Worm (Caenorhabditis elegans) whole organism, L2 larva: ENCODE results near the gene F11F1.1.

ENCODE experiments used
- C34F6.9 ChIP-seq: fragments of 150-350 bp; optimal IDR thresholded peaks from 2 replicates; lab custom pipeline; 2014; ENCODE audit warnings: missing biosample characterization, missing genetic modification characterization
- F13H6.1 ChIP-seq: sonication (generic microtip); optimal IDR thresholded peaks from 2 replicates; lab custom pipeline; 2016; ENCODE audit warnings: missing genetic modification characterization, missing compliant biosample characterization
- R02D3.7 ChIP-seq: fragments of 150-350 bp; optimal IDR thresholded peaks from 2 replicates; lab custom pipeline; 2014; ENCODE audit warnings: missing biosample characterization, missing genetic modification characterization
- Y55F3AM.14 ChIP-seq: fragments of 200-800 bp; sonication (Bioruptor generic); optimal IDR thresholded peaks from 2 replicates; lab custom pipeline; 2018; ENCODE audit warnings: mild to moderate bottlenecking, missing genetic modification characterization, missing compliant biosample characterization
- ZK546.5 ChIP-seq: sonication (generic microtip); optimal IDR thresholded peaks from 2 replicates; lab custom pipeline; 2017; ENCODE audit warnings: missing biosample characterization, missing genetic modification characterization
- alr-1 ChIP-seq: fragments of 150-350 bp; optimal IDR thresholded peaks from 2 replicates; lab custom pipeline; 2014; ENCODE audit warnings: missing biosample characterization, missing genetic modification characterization
- aly-2 ChIP-seq: fragments of 150-350 bp; optimal IDR thresholded peaks from 2 replicates; lab custom pipeline; 2014; ENCODE audit warnings: missing biosample characterization, missing genetic modification characterization
- ama-1 ChIP-seq: fragments of 150-350 bp; optimal IDR thresholded peaks from 2 replicates; lab custom pipeline; 2018; ENCODE audit warnings: inconsistent platforms
- blmp-1 ChIP-seq: sonication (generic microtip); optimal IDR thresholded peaks from 2 replicates; lab custom pipeline; 2017; ENCODE audit warnings: missing genetic modification characterization, mild to moderate bottlenecking, missing compliant biosample characterization, antibody characterized with exemption, moderate library complexity; ENCODE audit not compliant: insufficient read depth
- ceh-16 ChIP-seq: fragments of 150-350 bp; optimal IDR thresholded peaks from 2 replicates; lab custom pipeline; 2014; ENCODE audit warnings: missing biosample characterization, missing genetic modification characterization
- ceh-82 ChIP-seq: fragments of 150-350 bp; optimal IDR thresholded peaks from 2 replicates; lab custom pipeline; 2014; ENCODE audit warnings: missing biosample characterization, missing genetic modification characterization
- crh-2 ChIP-seq: sonication (generic microtip); optimal IDR thresholded peaks from 2 replicates; lab custom pipeline; 2017; ENCODE audit warnings: missing biosample characterization, missing genetic modification characterization
- dmd-4 ChIP-seq: sonication (generic microtip); optimal IDR thresholded peaks from 2 replicates; lab custom pipeline; 2017; ENCODE audit warnings: missing biosample characterization, missing genetic modification characterization
- egl-27 ChIP-seq: sonication (generic microtip); optimal IDR thresholded peaks from 3 replicates; lab custom pipeline; 2017; ENCODE audit warnings: missing biosample characterization, missing genetic modification reagents, missing genetic modification characterization
- elt-1 ChIP-seq: fragments of 150-350 bp; optimal IDR thresholded peaks from 2 replicates; lab custom pipeline; 2014; ENCODE audit warnings: missing biosample characterization, missing genetic modification characterization
- elt-3 ChIP-seq: sonication (generic microtip); optimal IDR thresholded peaks from 2 replicates; lab custom pipeline; 2017; ENCODE audit warnings: missing biosample characterization, missing genetic modification characterization
- fos-1 ChIP-seq: fragments of 150-350 bp; optimal IDR thresholded peaks from 2 replicates; lab custom pipeline; 2014; ENCODE audit warnings: missing biosample characterization, missing genetic modification characterization
- gmeb-1 ChIP-seq: fragments of 150-350 bp; optimal IDR thresholded peaks from 2 replicates; lab custom pipeline; 2014; ENCODE audit warnings: missing biosample characterization, missing genetic modification characterization
- lin-11 ChIP-seq: fragments of 150-350 bp; sonication (generic microtip); optimal IDR thresholded peaks from 2 replicates; lab custom pipeline; 2014; ENCODE audit warnings: missing biosample characterization, missing genetic modification characterization, inconsistent platforms, mixed read lengths
- lin-13 ChIP-seq: fragments of 150-350 bp; optimal IDR thresholded peaks from 2 replicates; lab custom pipeline; 2014; ENCODE audit warnings: missing biosample characterization, missing genetic modification reagents, missing genetic modification characterization
- lin-39 ChIP-seq: fragments of 150-350 bp; optimal IDR thresholded peaks from 2 replicates; lab custom pipeline; 2014; ENCODE audit warnings: missing biosample characterization, missing genetic modification reagents, missing genetic modification characterization
- lsy-2 ChIP-seq, 2 experiments: fragments of 150-350 bp in 1 of 2; sonication (generic microtip) in 1 of 2; optimal IDR thresholded peaks; 2 replicates each; lab custom pipeline; 2014 to 2017; ENCODE audit warnings: missing biosample characterization in 2 of 2, missing genetic modification characterization in 2 of 2
- mab-5 ChIP-seq: fragments of 150-350 bp; optimal IDR thresholded peaks from 2 replicates; lab custom pipeline; 2014; ENCODE audit warnings: missing biosample characterization, missing genetic modification characterization
- mbf-1 ChIP-seq: sonication (generic microtip); optimal IDR thresholded peaks from 2 replicates; lab custom pipeline; 2017; ENCODE audit warnings: missing biosample characterization, missing genetic modification characterization
- nhr-10 ChIP-seq: sonication (generic microtip); optimal IDR thresholded peaks from 2 replicates; lab custom pipeline; 2017; ENCODE audit warnings: missing biosample characterization, missing genetic modification characterization
- nhr-11 ChIP-seq: fragments of 150-350 bp; optimal IDR thresholded peaks from 2 replicates; lab custom pipeline; 2014; ENCODE audit warnings: missing biosample characterization, missing genetic modification characterization
- nhr-12 ChIP-seq: fragments of 150-350 bp; optimal IDR thresholded peaks from 2 replicates; lab custom pipeline; 2014; ENCODE audit warnings: missing biosample characterization, missing genetic modification characterization
- nhr-129 ChIP-seq: fragments of 150-350 bp; optimal IDR thresholded peaks from 2 replicates; lab custom pipeline; 2014; ENCODE audit warnings: missing biosample characterization, missing genetic modification characterization
- nhr-21 ChIP-seq: fragments of 150-350 bp; optimal IDR thresholded peaks from 2 replicates; lab custom pipeline; 2014; ENCODE audit warnings: missing biosample characterization, missing genetic modification characterization
- nhr-23 ChIP-seq: fragments of 150-350 bp; optimal IDR thresholded peaks from 2 replicates; lab custom pipeline; 2014; ENCODE audit warnings: missing biosample characterization, missing genetic modification reagents, missing genetic modification characterization
- nhr-237 ChIP-seq: fragments of 150-350 bp; optimal IDR thresholded peaks from 2 replicates; lab custom pipeline; 2014; ENCODE audit warnings: missing biosample characterization, missing genetic modification characterization
- nhr-25 ChIP-seq: fragments of 150-350 bp; sonication (generic microtip); optimal IDR thresholded peaks from 3 replicates; lab custom pipeline; 2014; ENCODE audit warnings: missing biosample characterization, missing genetic modification characterization
- nhr-6 ChIP-seq: fragments of 150-350 bp; optimal IDR thresholded peaks from 2 replicates; lab custom pipeline; 2014; ENCODE audit warnings: missing biosample characterization, missing genetic modification characterization
- nhr-77 ChIP-seq: fragments of 150-350 bp; optimal IDR thresholded peaks from 2 replicates; lab custom pipeline; 2014; ENCODE audit warnings: missing biosample characterization, missing genetic modification characterization
- peb-1 ChIP-seq: fragments of 150-350 bp; optimal IDR thresholded peaks from 2 replicates; lab custom pipeline; 2014; ENCODE audit warnings: missing biosample characterization, missing genetic modification characterization
- sem-4 ChIP-seq: fragments of 150-350 bp; optimal IDR thresholded peaks from 2 replicates; lab custom pipeline; 2014; ENCODE audit warnings: missing biosample characterization, missing genetic modification reagents, missing genetic modification characterization
- skn-1 ChIP-seq: sonication (generic microtip); optimal IDR thresholded peaks from 2 replicates; lab custom pipeline; 2017; ENCODE audit warnings: missing biosample characterization, missing genetic modification characterization
- sma-3 ChIP-seq: sonication (generic microtip); optimal IDR thresholded peaks from 2 replicates; lab custom pipeline; 2016; ENCODE audit warnings: missing genetic modification reagents, missing genetic modification characterization, missing compliant biosample characterization
- snpc-4 ChIP-seq: fragments of 150-350 bp; optimal IDR thresholded peaks from 2 replicates; lab custom pipeline; 2014; ENCODE audit warnings: missing biosample characterization, missing genetic modification characterization
- unc-39 ChIP-seq: fragments of 150-350 bp; optimal IDR thresholded peaks from 2 replicates; lab custom pipeline; 2014; ENCODE audit warnings: missing biosample characterization, missing genetic modification characterization
- unc-55 ChIP-seq: fragments of 150-350 bp; sonication (generic microtip); optimal IDR thresholded peaks from 3 replicates; lab custom pipeline; 2014; ENCODE audit warnings: missing biosample characterization, missing genetic modification reagents, missing genetic modification characterization
- unc-62 ChIP-seq: fragments of 150-350 bp; optimal IDR thresholded peaks from 2 replicates; lab custom pipeline; 2014; ENCODE audit warnings: missing biosample characterization, missing genetic modification reagents, missing genetic modification characterization
- zag-1 ChIP-seq: fragments of 150-350 bp; optimal IDR thresholded peaks from 2 replicates; lab custom pipeline; 2014; ENCODE audit warnings: missing biosample characterization, missing genetic modification characterization
- ztf-11 ChIP-seq: sonication (generic microtip); optimal IDR thresholded peaks from 2 replicates; lab custom pipeline; 2017; ENCODE audit warnings: missing biosample characterization, missing genetic modification characterization
- ztf-4 ChIP-seq: fragments of 150-350 bp; optimal IDR thresholded peaks from 2 replicates; lab custom pipeline; 2014; ENCODE audit warnings: missing biosample characterization, missing genetic modification characterization

F11F1.1 gene

ce11 chrIII:13435570-13435969 is 40.2 kb downstream of the F11F1.1 start, which contains the start of gene F45G2.8:
F45G2.8 (minus strand) TSS chrIII:13435670.
- TF ChIP-seq nhr-12 (tag; lab: Kevin White, UChicago) (no peak), lin-39 (tag; lab: Kevin White, UChicago) (no peak), lin-13 (GFP tag; lab: Kevin White, UChicago) (no peak), nhr-21 (no peak), dmd-4 (tag; lab: Kevin White, UChicago) (no peak), ama-1 (lab: Kevin White, UChicago) (no peak), aly-2 (tag; lab: Kevin White, UChicago) (no peak), zag-1 (tag; lab: Kevin White, UChicago) (no peak), sma-3 (GFP tag; lab: Kevin White, UChicago) (no peak), lsy-2 (tag; optimal IDR thresholded peaks at IDR 0.05; lab: Kevin White, UChicago) (no peak), ceh-16 (tag; lab: Kevin White, UChicago) (no peak), skn-1 (no peak), lin-11 (tag; lab: Kevin White, UChicago) (no peak), egl-27 (tag; lab: Kevin White, UChicago) (no peak), sem-4 (tag; lab: Kevin White, UChicago) (no peak), unc-39 (no peak), snpc-4 (tag; lab: Kevin White, UChicago) (no peak), nhr-10 (tag; lab: Kevin White, UChicago) (no peak), elt-1 (no peak), blmp-1 (no peak)

ce11 chrIII:13436843-13437242 is 41.5 kb downstream of the F11F1.1 start, which contains the start of gene F45G2.9:
F45G2.9 (minus strand) TSS chrIII:13436943.
- TF ChIP-seq aly-2 (tag; lab: Kevin White, UChicago) (no peak), unc-62 (GFP tag; lab: Kevin White, UChicago) (no peak), egl-27 (tag; lab: Kevin White, UChicago) (no peak), F13H6.1 (tag; lab: Kevin White, UChicago) (no peak), blmp-1 (no peak), peb-1 (tag; lab: Kevin White, UChicago) (no peak), nhr-25 (no peak), nhr-6 (tag; lab: Kevin White, UChicago) (no peak), nhr-23 (tag; lab: Kevin White, UChicago) (no peak), mbf-1 (no peak), snpc-4 (tag; lab: Kevin White, UChicago) (no peak), fos-1 (tag; lab: Kevin White, UChicago) (no peak), ceh-16 (tag; lab: Kevin White, UChicago) (no peak), mab-5 (tag; lab: Kevin White, UChicago) (no peak), nhr-77 (tag; lab: Kevin White, UChicago) (no peak)
- TF ChIP-seq, all 48 proteins: peak for 0

ce11 chrIII:13439415-13439814 is 44.1 kb downstream of the F11F1.1 start, which contains the start of gene ciao-2B:
ciao-2B (minus strand) TSS chrIII:13439544.
- no peak for TF ChIP-seq sma-3 (GFP tag; lab: Kevin White, UChicago)
- peak; percentile 15 for TF ChIP-seq crh-2
- TF ChIP-seq C34F6.9 (tag; lab: Kevin White, UChicago), result peak; percentile 54
- no peak for TF ChIP-seq nhr-129 (tag; lab: Kevin White, UChicago)
- no peak for TF ChIP-seq R02D3.7 (tag; lab: Kevin White, UChicago)
- TF ChIP-seq nhr-6 (tag; lab: Kevin White, UChicago), result no peak
- no peak for TF ChIP-seq ztf-4 (tag; lab: Kevin White, UChicago)
- TF ChIP-seq unc-62 (GFP tag; lab: Kevin White, UChicago), result no peak
- no peak for TF ChIP-seq ceh-82 (tag; lab: Kevin White, UChicago)
- peak; percentile 63 for TF ChIP-seq unc-55 (GFP tag; lab: Kevin White, UChicago)
- TF ChIP-seq elt-3 (tag; lab: Kevin White, UChicago), result no peak
- no peak for TF ChIP-seq lin-39 (tag; lab: Kevin White, UChicago)
- peak; percentile 6 for TF ChIP-seq nhr-25
- no peak for TF ChIP-seq ama-1 (lab: Kevin White, UChicago)
- TF ChIP-seq lin-11 (tag; lab: Kevin White, UChicago), result no peak
- no peak for TF ChIP-seq Y55F3AM.14 (GFP tag; lab: Kevin White, UChicago)
- peak; percentile 90 for TF ChIP-seq gmeb-1 (tag; lab: Kevin White, UChicago)
- no peak for TF ChIP-seq ztf-11 (tag; lab: Kevin White, UChicago)
- TF ChIP-seq alr-1, result no peak
- TF ChIP-seq nhr-10 (tag; lab: Kevin White, UChicago), result no peak
- TF ChIP-seq nhr-12 (tag; lab: Kevin White, UChicago), result no peak
- no peak for TF ChIP-seq ZK546.5 (tag; lab: Kevin White, UChicago)
- no peak for TF ChIP-seq snpc-4 (tag; lab: Kevin White, UChicago)
- no peak for TF ChIP-seq egl-27 (tag; lab: Kevin White, UChicago)
- no peak for TF ChIP-seq nhr-11 (tag; lab: Kevin White, UChicago)
- TF ChIP-seq lin-13 (GFP tag; lab: Kevin White, UChicago), result peak; percentile 37
- TF ChIP-seq blmp-1, result no peak
- TF ChIP-seq lsy-2 (tag; optimal IDR thresholded peaks at IDR 0.05; lab: Kevin White, UChicago), result peak in 1 of 2 experiments; percentile 64
- no peak for TF ChIP-seq peb-1 (tag; lab: Kevin White, UChicago)
- no peak for TF ChIP-seq nhr-237 (tag; lab: Kevin White, UChicago)
- TF ChIP-seq, all 48 proteins: peak for 7
